Worm (Caenorhabditis elegans): ENCODE measurements around the gene aipr-1.

aipr-1 gene

ce11 chrII:6565077-6565476 is 29.0 kb downstream of the aipr-1 start, which contains the start of gene mpz-3 (continued):
- TF ChIP-seq F23B12.7 (tag; optimal IDR thresholded peaks at IDR 0.05; ENCODE audit: insufficient read depth) (peak; percentile 69), K11D2.4 (GFP tag; IDR thresholded peaks at IDR 0.05) (no peak), repo-1 (tag; optimal IDR thresholded peaks at IDR 0.05) (no peak), ztf-25 (GFP tag; IDR thresholded peaks at IDR 0.05) (no peak), mcd-1 (GFP tag; IDR thresholded peaks at IDR 0.05) (no peak), nhr-179 (tag; optimal IDR thresholded peaks at IDR 0.05) (no peak), lsy-27 (tag; optimal IDR thresholded peaks at IDR 0.05; ENCODE audit: borderline replicate concordance, insufficient read depth) (no peak), lin-54 (GFP tag; optimal IDR thresholded peaks at IDR 0.05) (no peak), bed-2 (GFP tag; IDR thresholded peaks at IDR 0.05) (no peak), madf-8 (GFP tag; conservative IDR thresholded peaks at IDR 0.05) (peak; percentile 20; the same call in 1 of the 2 replicates), Y53F4B.3 (GFP tag; IDR thresholded peaks at IDR 0.05) (no peak), hsf-1 (GFP tag; IDR thresholded peaks at IDR 0.05) (no peak), sea-2 (GFP tag; IDR thresholded peaks at IDR 0.05) (no peak), ekl-4 (GFP tag; IDR thresholded peaks at IDR 0.05) (no peak), nhr-120 (GFP tag; IDR thresholded peaks at IDR 0.05) (no peak), F55B11.4 (tag; optimal IDR thresholded peaks at IDR 0.05; ENCODE audit: borderline replicate concordance, insufficient read depth) (no peak), mxl-1 (tag; optimal IDR thresholded peaks at IDR 0.05) (no peak), zim-3 (tag; optimal IDR thresholded peaks at IDR 0.05) (no peak), C17E4.6 (GFP tag; IDR thresholded peaks at IDR 0.05) (0 out of 2 replicates have a peak, but pooled peaks have one; percentile 19), pbrm-1 (GFP tag; IDR thresholded peaks at IDR 0.05) (peak; percentile 44; the same call in 1 of the 2 replicates), nfya-2 (GFP tag; IDR thresholded peaks at IDR 0.05) (no peak), dpff-1 (tag; optimal IDR thresholded peaks at IDR 0.05) (no peak), mes-4 (tag; optimal IDR thresholded peaks at IDR 0.05) (no peak), ztf-22 (GFP tag; optimal IDR thresholded peaks at IDR 0.05) (no peak), ama-1 (optimal IDR thresholded peaks at IDR 0.05) (no peak), ama-1 (GFP tag; optimal IDR thresholded peaks at IDR 0.05) (peak in 1 of 2 experiments; percentile 8), hlh-12 (tag; optimal IDR thresholded peaks at IDR 0.05) (no peak), ceh-79 (tag; optimal IDR thresholded peaks at IDR 0.05) (no peak), hrde-1 (tag; optimal IDR thresholded peaks at IDR 0.05; ENCODE audit: borderline replicate concordance) (no peak), cebp-2 (GFP tag; IDR thresholded peaks at IDR 0.05) (no peak), pha-4 (tag; optimal IDR thresholded peaks at IDR 0.05) (no peak), ztf-3 (GFP tag; optimal IDR thresholded peaks at IDR 0.05) (no peak), athp-1 (tag; optimal IDR thresholded peaks at IDR 0.05) (no peak), snpc-4 (GFP tag; optimal IDR thresholded peaks at IDR 0.05) (peak; percentile 27), snpc-4 (tag; optimal IDR thresholded peaks at IDR 0.05) (no peak), F22D6.2 (tag; optimal IDR thresholded peaks at IDR 0.05) (no peak), attf-6 (GFP tag; IDR thresholded peaks at IDR 0.05) (no peak), nhr-27 (tag; optimal IDR thresholded peaks at IDR 0.05) (no peak), T26A5.8 (tag; optimal IDR thresholded peaks at IDR 0.05) (no peak), B0019.2 (GFP tag; conservative IDR thresholded peaks at IDR 0.05) (no peak), hmg-1.2 (GFP tag; IDR thresholded peaks at IDR 0.05) (peak; percentile 70), lir-1 (GFP tag; conservative IDR thresholded peaks at IDR 0.05) (0 out of 2 replicates have a peak, but pooled peaks have one; percentile 14), D2030.7 (GFP tag; IDR thresholded peaks at IDR 0.05) (peak; percentile 48; the same call in 1 of the 2 replicates), dox-1 (GFP tag; IDR thresholded peaks at IDR 0.05) (no peak), ets-4 (GFP tag; optimal IDR thresholded peaks at IDR 0.05) (no peak), ceh-58 (GFP tag; IDR thresholded peaks at IDR 0.05) (no peak), F57A8.1 (GFP tag; optimal IDR thresholded peaks at IDR 0.05) (no peak), hlh-26 (GFP tag; conservative IDR thresholded peaks at IDR 0.05) (no peak), madf-3 (GFP tag; IDR thresholded peaks at IDR 0.05) (no peak), lin-26 (GFP tag; IDR thresholded peaks at IDR 0.05) (peak; percentile 85)

Data from whole organism, young adult.